Fruit fly (Drosophila melanogaster) S2 (cell line): Measurements from ENCODE around the gene CG12069.

Experiments used
- CG8478 ChIP-seq: fragments of >200 bp; optimal IDR thresholded peaks from 2 replicates; lab custom pipeline; 2018
- CTCF ChIP-seq, 2 experiments: fragments of >200 bp; optimal IDR thresholded peaks; 2 replicates each; lab custom pipeline; 2018

DNA sequence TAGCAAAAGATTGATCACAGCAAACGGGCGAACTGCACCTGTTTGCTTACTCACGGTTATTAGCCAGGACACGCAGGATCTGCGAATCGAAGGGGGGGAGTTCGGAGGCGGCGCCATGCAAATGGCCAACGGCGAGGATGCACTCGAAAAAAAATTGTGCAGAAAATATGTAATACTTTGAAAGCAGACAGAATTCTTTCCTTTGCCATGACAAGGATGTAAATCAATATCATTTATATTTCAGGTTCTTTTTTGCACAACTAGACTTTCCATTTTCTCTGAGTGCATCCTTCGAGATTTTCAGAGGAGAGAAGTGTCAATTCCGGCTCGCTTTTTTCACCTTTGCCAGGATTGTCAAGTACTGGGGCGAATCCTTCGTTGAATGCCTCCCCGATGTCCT, 14.0 kb upstream of the CG12069 start:
- TF ChIP-seq CTCF (optimal IDR thresholded peaks at IDR 0.05; lab: Kevin White, UChicago) = no peak
- no peak for TF ChIP-seq CG8478 (lab: Kevin White, UChicago)
